Worm (Caenorhabditis elegans): ENCODE results near the gene F49E8.8.

- TF ChIP-seq B0310.2 (tag; optimal IDR thresholded peaks at IDR 0.05) = no peak
- no peak for TF ChIP-seq flt-1 (GFP tag; IDR thresholded peaks at IDR 0.05)
- no peak for TF ChIP-seq ama-1 (optimal IDR thresholded peaks at IDR 0.05)
These were observed 30.5 kb downstream of the F49E8.8 start for ce11 chrIV:7586972-7587371.

Measured in whole organism, early embryonic.